Worm (Caenorhabditis elegans) whole organism, late embryonic: ENCODE data around the gene lron-12.

Experiments used
- C38D4.7 ChIP-seq: fragments of 200-800 bp; sonication (Bioruptor generic); optimal IDR thresholded peaks from 2 replicates; lab custom pipeline; 2018; ENCODE audit warnings: mild to moderate bottlenecking, missing genetic modification characterization, moderate library complexity, missing compliant biosample characterization
- K02D7.2 ChIP-seq: sonication (generic microtip); optimal IDR thresholded peaks from 2 replicates; lab custom pipeline; 2017; ENCODE audit warnings: mild to moderate bottlenecking, missing genetic modification characterization, missing compliant biosample characterization
- K09A11.1 ChIP-seq: sonication (generic microtip); optimal IDR thresholded peaks from 2 replicates; lab custom pipeline; 2017; ENCODE audit warnings: antibody characterized with exemption, mild to moderate bottlenecking, missing genetic modification characterization, missing compliant biosample characterization; ENCODE audit not compliant: insufficient read depth
- ceh-19 ChIP-seq: fragments of 200-800 bp; sonication (Bioruptor generic); optimal IDR thresholded peaks from 2 replicates; lab custom pipeline; 2018; ENCODE audit warnings: mild to moderate bottlenecking, missing genetic modification characterization, missing compliant biosample characterization
- ceh-2 ChIP-seq: sonication (generic microtip); optimal IDR thresholded peaks from 2 replicates; lab custom pipeline; 2016; ENCODE audit warnings: missing genotype, missing genetic modification characterization, missing compliant biosample characterization
- ceh-22 ChIP-seq: sonication (generic microtip); optimal IDR thresholded peaks from 2 replicates; lab custom pipeline; 2017; ENCODE audit warnings: missing biosample characterization, missing genetic modification characterization
- ceh-24 ChIP-seq: sonication (generic microtip); optimal IDR thresholded peaks from 2 replicates; lab custom pipeline; 2016; ENCODE audit warnings: mild to moderate bottlenecking, missing genetic modification characterization, missing compliant biosample characterization
- ceh-31 ChIP-seq: sonication (generic microtip); optimal IDR thresholded peaks from 2 replicates; lab custom pipeline; 2016; ENCODE audit warnings: missing genetic modification characterization, missing compliant biosample characterization
- ceh-45 ChIP-seq: fragments of 200-800 bp; sonication (Bioruptor generic); IDR thresholded peaks from 2 replicates; pipeline ENCODE4 v1.3.6; 2022; ENCODE audit warnings: missing genetic modification reagents, missing genetic modification characterization, missing compliant biosample characterization
- ceh-48 ChIP-seq: sonication (generic microtip); optimal IDR thresholded peaks from 2 replicates; lab custom pipeline; 2016; ENCODE audit warnings: missing genetic modification characterization, inconsistent platforms, missing compliant biosample characterization
- ceh-6 ChIP-seq: fragments of 200-800 bp; sonication (Bioruptor generic); optimal IDR thresholded peaks from 2 replicates; lab custom pipeline; 2018; ENCODE audit warnings: mild to moderate bottlenecking, missing genetic modification characterization, missing compliant biosample characterization
- ceh-9 ChIP-seq: sonication (generic microtip); optimal IDR thresholded peaks from 2 replicates; lab custom pipeline; 2016; ENCODE audit warnings: mild to moderate bottlenecking, missing genetic modification characterization, inconsistent platforms, missing compliant biosample characterization
- che-1 ChIP-seq: sonication (generic microtip); optimal IDR thresholded peaks from 2 replicates; lab custom pipeline; 2016; ENCODE audit warnings: mild to moderate bottlenecking, missing genetic modification characterization, missing compliant biosample characterization
- elt-2 ChIP-seq: sonication (generic microtip); optimal IDR thresholded peaks from 2 replicates; lab custom pipeline; 2016; ENCODE audit warnings: missing genetic modification reagents, missing genetic modification characterization, missing compliant biosample characterization
- ets-4 ChIP-seq: sonication (generic microtip); optimal IDR thresholded peaks from 2 replicates; lab custom pipeline; 2016; ENCODE audit warnings: missing genetic modification characterization, missing compliant biosample characterization
- fkh-6 ChIP-seq: sonication (generic microtip); optimal IDR thresholded peaks from 2 replicates; lab custom pipeline; 2016; ENCODE audit warnings: missing genetic modification characterization, missing compliant biosample characterization
- gmeb-2 ChIP-seq: sonication (generic microtip); optimal IDR thresholded peaks from 2 replicates; lab custom pipeline; 2016; ENCODE audit warnings: missing genetic modification characterization, inconsistent platforms, missing compliant biosample characterization
- hlh-13 ChIP-seq: fragments of 200-800 bp; sonication (Bioruptor generic); optimal IDR thresholded peaks from 2 replicates; lab custom pipeline; 2018; ENCODE audit warnings: mild to moderate bottlenecking, missing genetic modification characterization, missing compliant biosample characterization
- hlh-6 ChIP-seq: sonication (generic microtip); optimal IDR thresholded peaks from 2 replicates; lab custom pipeline; 2016; ENCODE audit warnings: missing genotype, missing genetic modification characterization, missing compliant biosample characterization
- nfya-1 ChIP-seq: sonication (generic microtip); optimal IDR thresholded peaks from 2 replicates; lab custom pipeline; 2017; ENCODE audit warnings: missing genetic modification characterization, mild to moderate bottlenecking, missing compliant biosample characterization, antibody characterized with exemption, moderate library complexity
- nhr-11 ChIP-seq: fragments of 150-350 bp; optimal IDR thresholded peaks from 2 replicates; lab custom pipeline; 2014; ENCODE audit warnings: missing biosample characterization, missing genetic modification characterization
- nhr-232 ChIP-seq: sonication (generic microtip); optimal IDR thresholded peaks from 2 replicates; lab custom pipeline; 2016; ENCODE audit warnings: missing genetic modification characterization, missing compliant biosample characterization
- pha-2 ChIP-seq: sonication (generic microtip); optimal IDR thresholded peaks from 2 replicates; lab custom pipeline; 2017; ENCODE audit warnings: mild to moderate bottlenecking, missing genetic modification characterization, missing compliant biosample characterization
- pha-4 ChIP-seq: fragments of 150-350 bp; optimal IDR thresholded peaks from 2 replicates; lab custom pipeline; 2018; ENCODE audit warnings: missing biosample characterization, missing genetic modification reagents, missing genetic modification characterization
- ref-2 ChIP-seq: sonication (generic microtip); optimal IDR thresholded peaks from 2 replicates; lab custom pipeline; 2016; ENCODE audit warnings: missing genetic modification characterization, missing compliant biosample characterization
- sox-4 ChIP-seq: sonication (generic microtip); optimal IDR thresholded peaks from 2 replicates; lab custom pipeline; 2017; ENCODE audit warnings: mild to moderate bottlenecking, missing genetic modification characterization, inconsistent platforms, missing compliant biosample characterization
- syd-9 ChIP-seq: sonication (generic microtip); optimal IDR thresholded peaks from 2 replicates; lab custom pipeline; 2016; ENCODE audit warnings: mild to moderate bottlenecking, missing genetic modification characterization, moderate library complexity, missing compliant biosample characterization
- tbx-2 ChIP-seq: sonication (generic microtip); optimal IDR thresholded peaks from 2 replicates; lab custom pipeline; 2016; ENCODE audit warnings: missing genetic modification characterization, missing compliant biosample characterization
- unc-3 ChIP-seq, 2 experiments: fragments of 200-800 bp in 1 of 2; sonication (Bioruptor generic) in 1 of 2; sonication (generic microtip) in 1 of 2; conservative IDR thresholded peaks in 1 of 2; optimal IDR thresholded peaks in 1 of 2; 2 replicates each; pipeline versions ENCODE4 v1.3.6 to Lab custom; 2016 to 2022; ENCODE audit warnings: missing compliant biosample characterization in 2 of 2, missing genetic modification characterization in 2 of 2, missing genetic modification reagents in 1 of 2

The lron-12 gene

ce11 chrIII:12094158-12094856, 24.0 kb downstream of the lron-12 start:
- TF ChIP-seq sox-4 (tag; lab: Kevin White, UChicago) (no peak), ceh-19 (GFP tag; lab: Kevin White, UChicago) (no peak), syd-9 (no peak), pha-4 (tag; lab: Kevin White, UChicago) (no peak), elt-2 (tag; lab: Kevin White, UChicago) (peak; percentile 1), K09A11.1 (tag; lab: Kevin White, UChicago) (no peak), ref-2 (no peak), unc-3 (GFP tag; conservative IDR thresholded peaks at IDR 0.05; lab: Robert Waterston, UW) (no peak), unc-3 (tag; optimal IDR thresholded peaks at IDR 0.05; lab: Kevin White, UChicago) (no peak), tbx-2 (tag; lab: Kevin White, UChicago) (no peak)

ce11 chrIII:12092595-12092994, 25.7 kb downstream of the lron-12 start:
- TF ChIP-seq hlh-6 (tag; lab: Kevin White, UChicago) (no peak), nhr-232 (tag; lab: Kevin White, UChicago) (no peak), pha-2 (no peak), che-1 (tag; lab: Kevin White, UChicago) (no peak), nhr-11 (no peak), ceh-6 (GFP tag; lab: Kevin White, UChicago) (no peak), ceh-45 (GFP tag; lab: Robert Waterston, UW) (no peak), ceh-22 (tag; lab: Kevin White, UChicago) (no peak), syd-9 (no peak), ceh-31 (tag; lab: Kevin White, UChicago) (no peak), unc-3 (GFP tag; conservative IDR thresholded peaks at IDR 0.05; lab: Robert Waterston, UW) (no peak), unc-3 (tag; optimal IDR thresholded peaks at IDR 0.05; lab: Kevin White, UChicago) (no peak)

ce11 chrIII:12087564-12087963, 30.7 kb downstream of the lron-12 start:
- TF ChIP-seq ceh-45 (GFP tag; lab: Robert Waterston, UW): no peak
- peak; percentile 61 for TF ChIP-seq elt-2 (tag; lab: Kevin White, UChicago)

- TF ChIP-seq tbx-2 (tag; lab: Kevin White, UChicago) (peak; percentile 2), nfya-1 (peak; percentile 92), gmeb-2 (tag; lab: Kevin White, UChicago) (no peak), C38D4.7 (no peak), ets-4 (tag; lab: Kevin White, UChicago) (no peak), elt-2 (tag; lab: Kevin White, UChicago) (peak; percentile 14), ceh-31 (tag; lab: Kevin White, UChicago) (no peak)
- TF ChIP-seq, all 69 proteins: peak for 3
These were observed 33.5 kb downstream of the lron-12 start for ce11 chrIII:12084749-12085307.

- TF ChIP-seq gmeb-2 (tag; lab: Kevin White, UChicago): no peak
- TF ChIP-seq ceh-48 (tag; lab: Kevin White, UChicago): no peak
- TF ChIP-seq nfya-1: no peak
- no peak for TF ChIP-seq fkh-6 (tag; lab: Kevin White, UChicago)
- TF ChIP-seq ceh-2: no peak
- TF ChIP-seq K02D7.2 (tag; lab: Kevin White, UChicago): no peak
- no peak for TF ChIP-seq ceh-24 (tag; lab: Kevin White, UChicago)
- no peak for TF ChIP-seq hlh-13 (GFP tag; lab: Kevin White, UChicago)
- no peak for TF ChIP-seq ceh-9 (tag; lab: Kevin White, UChicago)
These were observed 34.1 kb downstream of the lron-12 start, which contains the start of gene nob-1 for ce11 chrIII:12084216-12084615. Gene nob-1, minus strand, starts transcription at chrIII:12084316.
